Worm (Caenorhabditis elegans): ENCODE measurements around the gene C17G10.13.
"Not testable (repeated sequence)": the region's sequence is repeated elsewhere in the genome, so short reads cannot be mapped to it uniquely, and the experiment has no call there.

C17G10.13 gene

ce11 chrII:5622383-5622939, 32.9 kb upstream of the C17G10.13 start, which contains the start of the genes eif-3.L and npl-4.2:
Gene eif-3.L, minus strand, starts transcription at chrII:5622483.
Gene npl-4.2, plus strand, starts transcription at chrII:5622889.
- TF ChIP-seq fkh-10 (GFP tag; optimal IDR thresholded peaks at IDR 0.05); zip-5 (tag; optimal IDR thresholded peaks at IDR 0.05); ttx-3 (tag; optimal IDR thresholded peaks at IDR 0.05): not testable (repeated sequence)

ce11 chrII:5619298-5619697, 29.7 kb upstream of the C17G10.13 start, which contains the start of gene dhs-6:
Gene dhs-6, minus strand, starts transcription at chrII:5619319.
- no peak for TF ChIP-seq pqm-1 (tag; optimal IDR thresholded peaks at IDR 0.05)
- peak; percentile 45 for TF ChIP-seq elt-2 (tag; optimal IDR thresholded peaks at IDR 0.05)
- TF ChIP-seq nhr-232 (tag; optimal IDR thresholded peaks at IDR 0.05) = no peak
- no peak for TF ChIP-seq sdc-2 (tag; optimal IDR thresholded peaks at IDR 0.05)
- TF ChIP-seq K02D7.2 (tag; optimal IDR thresholded peaks at IDR 0.05) = no peak

DNA sequence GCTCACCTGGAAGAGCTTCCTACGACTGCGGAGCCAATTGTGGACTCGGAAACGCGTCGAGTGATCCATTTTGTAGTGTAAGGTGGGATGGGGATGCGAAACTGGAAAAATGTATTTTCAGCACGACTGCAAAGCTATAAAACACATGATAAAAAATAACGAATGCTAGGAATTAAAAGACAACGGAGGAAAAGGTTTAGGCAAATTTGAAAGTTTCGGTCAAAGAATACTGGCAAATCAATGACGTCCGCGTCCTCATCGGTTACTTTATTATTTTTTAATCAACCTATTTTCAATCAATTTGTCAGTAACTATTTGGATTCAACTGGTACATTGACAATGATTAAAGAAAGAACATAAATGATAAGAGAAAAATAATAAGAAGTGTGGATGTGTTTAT, 18.2 kb upstream of the C17G10.13 start, which contains the start of gene C17G10.7:
C17G10.7 (minus strand) TSS at position 101 of the 400 bp plus-strand sequence.
- TF ChIP-seq lin-11 (tag; optimal IDR thresholded peaks at IDR 0.05) (no peak), F13H6.1 (tag; optimal IDR thresholded peaks at IDR 0.05) (no peak), K02D7.2 (tag; optimal IDR thresholded peaks at IDR 0.05) (no peak), dmd-4 (tag; optimal IDR thresholded peaks at IDR 0.05; ENCODE audit: borderline replicate concordance) (no peak), hlh-15 (tag; optimal IDR thresholded peaks at IDR 0.05) (no peak), T23F11.4 (GFP tag; optimal IDR thresholded peaks at IDR 0.05) (no peak), ceh-48 (tag; optimal IDR thresholded peaks at IDR 0.05) (no peak), ama-1 (optimal IDR thresholded peaks at IDR 0.05) (no peak), nfya-1 (tag; optimal IDR thresholded peaks at IDR 0.05) (no peak), ceh-9 (tag; optimal IDR thresholded peaks at IDR 0.05) (no peak), ets-4 (tag; optimal IDR thresholded peaks at IDR 0.05) (no peak), elt-2 (tag; optimal IDR thresholded peaks at IDR 0.05) (no peak), hlh-30 (tag; optimal IDR thresholded peaks at IDR 0.05; ENCODE audit: insufficient read depth) (no peak), tbx-7 (tag; optimal IDR thresholded peaks at IDR 0.05) (no peak), tbx-2 (tag; optimal IDR thresholded peaks at IDR 0.05) (no peak), syd-9 (tag; optimal IDR thresholded peaks at IDR 0.05) (no peak), ztf-16 (tag; optimal IDR thresholded peaks at IDR 0.05) (no peak), hlh-13 (GFP tag; optimal IDR thresholded peaks at IDR 0.05) (no peak)

ce11 chrII:5605538-5605945, 16.0 kb upstream of the C17G10.13 start:
- TF ChIP-seq gmeb-2 (tag; optimal IDR thresholded peaks at IDR 0.05) = no peak
- TF ChIP-seq elt-2 (tag; optimal IDR thresholded peaks at IDR 0.05) = peak; percentile 99
- TF ChIP-seq unc-55 (GFP tag; optimal IDR thresholded peaks at IDR 0.05) = peak; percentile 39

DNA sequence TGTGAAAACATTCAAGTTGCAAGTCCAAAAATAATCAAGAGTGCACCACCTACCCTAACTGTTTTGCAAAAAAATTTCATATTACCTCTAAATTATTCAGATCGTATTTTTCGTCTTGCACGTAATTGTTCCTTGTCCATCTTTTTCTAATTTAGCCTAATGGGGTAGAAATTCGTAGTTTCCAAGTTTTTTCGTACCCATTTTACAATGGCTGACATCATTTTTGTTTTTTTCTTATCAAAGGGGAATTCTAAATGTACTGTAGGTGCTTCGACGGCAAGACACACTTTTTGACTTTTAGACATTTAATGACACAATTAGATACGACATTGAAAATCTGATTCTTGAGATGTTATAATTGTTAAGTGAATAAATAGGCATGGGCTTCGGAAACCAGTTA, 14.9 kb upstream of the C17G10.13 start:
- no peak for TF ChIP-seq K02D7.2 (tag; optimal IDR thresholded peaks at IDR 0.05)
- no peak for TF ChIP-seq nhr-11 (tag; optimal IDR thresholded peaks at IDR 0.05)
- no peak for TF ChIP-seq unc-86 (tag; optimal IDR thresholded peaks at IDR 0.05)
- no peak for TF ChIP-seq C38D4.7 (GFP tag; optimal IDR thresholded peaks at IDR 0.05)
- TF ChIP-seq sox-4 (tag; optimal IDR thresholded peaks at IDR 0.05) = no peak
- no peak for TF ChIP-seq pros-1 (tag; optimal IDR thresholded peaks at IDR 0.05)
- TF ChIP-seq ceh-14 (tag; optimal IDR thresholded peaks at IDR 0.05) = no peak
- no peak for TF ChIP-seq fax-1 (tag; optimal IDR thresholded peaks at IDR 0.05)
- TF ChIP-seq sdc-2 (tag; optimal IDR thresholded peaks at IDR 0.05) = no peak
- TF ChIP-seq pag-3 (tag; optimal IDR thresholded peaks at IDR 0.05; ENCODE audit: borderline replicate concordance) = no peak
- TF ChIP-seq ahr-1 (tag; optimal IDR thresholded peaks at IDR 0.05) = no peak
- TF ChIP-seq hlh-15 (tag; optimal IDR thresholded peaks at IDR 0.05) = no peak
- no peak for TF ChIP-seq gmeb-2 (tag; optimal IDR thresholded peaks at IDR 0.05)
- TF ChIP-seq ref-2 (tag; optimal IDR thresholded peaks at IDR 0.05) = no peak
- no peak for TF ChIP-seq eyg-1 (tag; optimal IDR thresholded peaks at IDR 0.05)

All from whole organism, late embryonic.